Fruit fly (Drosophila melanogaster) whole organism, embryonic: ENCODE data around the gene CG31549.

Experiments used
- Bgb ChIP-seq: fragments of 200-800 bp; sonication (Bioruptor generic); IDR thresholded peaks from 2 replicates; pipeline ENCODE4 v1.3.6; 2022; ENCODE audit warnings: missing biosample characterization, missing genetic modification characterization; ENCODE audit not compliant: partially characterized antibody
- CG16813 ChIP-seq: fragments of 200-800 bp; sonication (Bioruptor generic); IDR thresholded peaks from 3 replicates; pipeline ENCODE4 v1.3.6; 2022; ENCODE audit warnings: missing biosample characterization, missing genetic modification characterization; ENCODE audit not compliant: partially characterized antibody
- Mad ChIP-seq: fragments of 200-800 bp; sonication (Bioruptor generic); optimal IDR thresholded peaks from 2 replicates; lab custom pipeline; 2016; ENCODE audit warnings: missing biosample characterization, missing genetic modification characterization
- crc ChIP-seq: fragments of 200-800 bp; sonication (Bioruptor generic); optimal IDR thresholded peaks from 2 replicates; lab custom pipeline; 2016; ENCODE audit warnings: missing biosample characterization, missing genetic modification characterization
- org-1 ChIP-seq: fragments of 200-800 bp; sonication (Bioruptor generic); optimal IDR thresholded peaks from 2 replicates; lab custom pipeline; 2017; ENCODE audit warnings: missing biosample characterization, missing genetic modification characterization

dm6 chr3R:5653887-5654286, 21.9 kb downstream of the CG31549 start:
- no peak for TF ChIP-seq Mad (GFP tag; lab: Kevin White, UChicago)
- TF ChIP-seq org-1 = no peak
- no peak for TF ChIP-seq CG16813 (GFP tag; lab: Robert Waterston, UW)
- TF ChIP-seq Bgb (GFP tag; lab: Robert Waterston, UW) = no peak
- TF ChIP-seq crc (GFP tag; lab: Kevin White, UChicago) = no peak
